Worm (Caenorhabditis elegans): Measurements from ENCODE around the gene C16B8.4.

The C16B8.4 gene

DNA sequence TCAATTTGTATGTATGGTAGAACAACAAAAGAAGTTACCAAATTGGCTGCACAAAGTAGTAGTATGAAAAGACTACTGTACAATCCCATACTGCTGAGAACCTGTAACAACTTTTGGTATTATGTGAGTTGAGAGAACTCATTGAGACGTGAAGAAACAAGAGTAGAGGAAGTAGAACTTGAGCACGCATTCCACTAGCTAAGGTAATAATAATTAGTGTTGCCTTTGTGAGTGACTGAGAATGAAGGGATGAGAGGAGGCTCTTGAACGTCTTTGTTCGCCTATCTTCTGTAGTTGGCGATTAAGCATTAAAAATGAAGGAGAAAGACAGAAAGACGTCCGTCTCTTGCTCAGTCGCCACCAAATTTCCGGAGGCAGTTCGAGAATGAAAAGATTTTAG is at the start of gene C16B8.4:
C16B8.4 (minus strand) TSS at position 101 of the 400 bp plus-strand sequence.
- TF ChIP-seq dao-5 (tag; optimal IDR thresholded peaks at IDR 0.05), result no peak
- TF ChIP-seq him-1 (tag; optimal IDR thresholded peaks at IDR 0.05), result no peak
- TF ChIP-seq W03F9.2 (tag; optimal IDR thresholded peaks at IDR 0.05), result no peak

DNA sequence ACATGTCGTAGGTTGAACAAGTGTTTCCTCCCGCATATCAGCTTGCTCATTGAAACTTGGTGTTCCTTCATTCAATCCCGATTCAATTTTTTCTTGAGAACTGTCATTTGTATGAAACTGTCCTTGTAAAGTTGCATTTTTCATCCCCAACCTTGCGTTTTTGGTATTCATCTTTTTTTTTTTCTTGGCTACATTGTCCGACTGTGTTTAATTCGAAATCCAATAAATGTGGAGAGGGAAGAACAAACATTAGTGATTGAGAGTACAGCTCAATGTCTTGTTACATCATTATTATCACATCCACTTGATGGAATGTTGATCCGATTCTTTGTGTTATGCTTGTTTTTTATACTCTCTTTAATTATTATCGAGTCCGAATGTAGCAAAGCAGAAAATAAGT is 48.5 kb upstream of the C16B8.4 start, which contains the start of gene acr-10:
acr-10 (plus strand) TSS at position 301 of the 400 bp plus-strand sequence.
- TF ChIP-seq him-1 (tag; optimal IDR thresholded peaks at IDR 0.05) (no peak), W03F9.2 (tag; optimal IDR thresholded peaks at IDR 0.05) (no peak), dao-5 (tag; optimal IDR thresholded peaks at IDR 0.05) (no peak)

DNA sequence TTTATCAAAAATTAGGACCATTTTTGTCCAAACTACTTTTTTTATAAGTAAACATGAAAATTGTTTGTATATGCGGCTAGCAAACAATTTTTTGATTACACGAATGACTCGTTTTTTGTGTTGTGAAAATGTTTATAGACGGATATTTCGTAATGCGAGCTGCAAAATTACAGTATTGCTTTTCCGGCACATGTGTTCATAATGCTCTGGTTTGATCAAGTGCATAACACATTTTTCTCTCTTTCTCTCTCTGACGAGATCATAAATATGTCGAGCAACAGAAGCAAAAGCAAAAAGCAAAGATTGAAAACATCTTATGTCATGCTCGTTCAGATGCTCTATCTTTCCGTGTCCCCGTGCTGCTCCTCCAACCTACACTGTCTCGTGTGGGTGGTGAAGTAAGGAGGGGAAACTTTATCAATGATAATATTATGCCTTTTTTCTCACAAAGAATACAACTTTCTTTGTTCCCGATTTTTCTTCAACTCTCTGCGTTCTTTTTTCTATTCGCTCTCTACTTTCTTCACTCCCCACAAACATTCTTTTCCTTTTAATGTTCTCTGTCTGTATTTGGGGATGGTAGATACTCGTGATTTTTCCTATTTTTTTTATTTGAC is 45.2 kb upstream of the C16B8.4 start:
- TF ChIP-seq him-1 (tag; optimal IDR thresholded peaks at IDR 0.05), result no peak
- no peak for TF ChIP-seq W03F9.2 (tag; optimal IDR thresholded peaks at IDR 0.05)
- TF ChIP-seq dao-5 (tag; optimal IDR thresholded peaks at IDR 0.05), result no peak

DNA sequence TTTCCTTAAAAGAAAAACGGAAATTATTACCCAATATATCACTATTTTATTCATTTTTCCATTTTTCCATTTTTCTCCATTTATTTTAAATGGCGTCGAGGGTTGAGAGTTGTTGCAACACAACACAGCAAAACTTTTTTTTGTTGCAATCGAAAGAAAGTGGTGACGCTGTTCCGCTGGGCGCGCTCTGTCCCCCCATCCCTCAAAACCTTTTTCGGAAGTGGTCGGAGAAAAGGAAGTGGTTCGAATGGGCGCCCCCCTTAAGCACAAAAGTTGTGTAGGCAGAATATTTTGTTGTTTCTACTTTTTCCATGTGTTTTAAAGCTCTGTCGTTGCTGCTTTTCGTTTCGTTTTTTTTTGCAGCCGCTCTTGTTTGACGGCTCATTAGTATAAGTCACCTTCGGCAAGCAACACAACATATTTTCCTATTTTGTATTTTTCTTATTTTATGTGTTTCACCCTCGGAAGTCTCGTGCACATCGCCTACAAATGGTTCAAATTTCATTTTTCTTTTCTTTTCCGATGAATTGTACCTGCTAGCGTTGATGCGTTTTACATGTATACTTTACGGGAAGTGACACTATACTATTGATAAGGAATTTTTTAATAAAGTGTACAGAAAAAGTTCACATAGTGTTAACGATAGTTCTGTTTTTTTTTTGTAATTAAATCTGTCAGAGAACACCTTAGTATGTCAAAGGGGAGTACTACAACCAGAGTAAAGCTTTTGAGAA is 44.3 kb upstream of the C16B8.4 start:
- no peak for TF ChIP-seq him-1 (tag; optimal IDR thresholded peaks at IDR 0.05)
- TF ChIP-seq dao-5 (tag; optimal IDR thresholded peaks at IDR 0.05), result no peak
- TF ChIP-seq W03F9.2 (tag; optimal IDR thresholded peaks at IDR 0.05), result no peak

DNA sequence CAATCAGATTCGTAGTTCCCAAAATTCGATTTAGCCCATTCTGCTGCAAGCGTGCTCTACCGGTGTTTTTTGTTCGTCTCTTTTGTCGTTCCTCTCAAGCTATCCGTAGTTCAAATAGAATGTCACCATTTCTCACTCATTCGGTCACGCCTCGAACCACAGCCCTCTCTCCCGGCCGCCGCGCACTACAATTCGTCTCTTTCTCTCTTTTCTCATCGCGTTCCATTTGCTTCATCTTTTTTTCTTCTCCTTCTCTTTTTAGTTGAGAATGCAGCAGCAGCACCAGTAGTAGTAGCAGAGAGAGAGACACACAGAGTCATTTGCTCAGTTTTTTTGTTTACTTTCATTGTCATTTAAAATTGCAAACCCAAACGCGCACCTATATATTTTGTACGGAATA is 42.7 kb upstream of the C16B8.4 start, which contains the start of gene hrg-1:
hrg-1 (minus strand) TSS at position 109 of the 400 bp plus-strand sequence.
- no peak for TF ChIP-seq dao-5 (tag; optimal IDR thresholded peaks at IDR 0.05)
- peak; percentile 65 for TF ChIP-seq W03F9.2 (tag; optimal IDR thresholded peaks at IDR 0.05)
- TF ChIP-seq him-1 (tag; optimal IDR thresholded peaks at IDR 0.05), result peak; percentile 34

DNA sequence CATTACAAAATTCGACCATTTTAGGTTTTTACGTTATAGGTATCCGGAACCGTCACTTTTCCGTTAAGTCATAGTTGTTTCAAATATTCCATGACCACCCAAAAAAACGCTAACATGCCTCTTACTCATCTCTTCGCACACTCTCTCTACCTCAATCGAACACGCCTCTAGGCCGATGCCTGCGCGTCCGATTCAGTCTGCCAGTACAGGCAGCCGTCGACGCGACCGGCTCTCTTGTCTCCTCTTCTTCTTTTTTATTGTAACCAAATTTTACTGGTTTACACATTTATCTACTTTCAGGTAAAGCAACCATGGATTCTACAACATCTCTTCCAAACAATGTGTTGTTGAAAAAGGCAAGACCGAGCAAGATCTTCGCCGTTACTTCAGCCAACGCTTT is 38.5 kb upstream of the C16B8.4 start, which contains the start of gene mop-25.1:
mop-25.1 (plus strand) TSS at position 301 of the 400 bp plus-strand sequence.
- TF ChIP-seq W03F9.2 (tag; optimal IDR thresholded peaks at IDR 0.05) (no peak), dao-5 (tag; optimal IDR thresholded peaks at IDR 0.05) (no peak), him-1 (tag; optimal IDR thresholded peaks at IDR 0.05) (no peak)

DNA sequence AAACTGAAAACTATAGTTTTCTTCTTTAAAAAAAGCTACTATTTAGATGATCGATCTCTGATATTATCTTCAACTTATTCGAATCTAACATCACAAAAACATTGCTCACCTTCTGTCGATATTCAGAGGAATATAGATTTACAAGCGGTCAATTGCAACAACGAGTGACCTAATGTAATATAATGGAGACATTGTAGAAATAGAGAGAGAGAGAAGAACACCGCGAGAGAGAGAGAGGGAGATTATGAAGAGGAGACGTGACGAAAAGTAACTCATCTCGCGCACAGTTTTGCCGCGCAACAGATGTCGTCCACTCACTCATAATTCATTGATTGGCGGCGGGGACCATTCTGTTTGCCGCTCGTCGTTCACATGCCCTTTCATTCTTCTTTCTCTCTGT is 36.9 kb upstream of the C16B8.4 start:
- TF ChIP-seq W03F9.2 (tag; optimal IDR thresholded peaks at IDR 0.05), result no peak
- no peak for TF ChIP-seq dao-5 (tag; optimal IDR thresholded peaks at IDR 0.05)
- TF ChIP-seq him-1 (tag; optimal IDR thresholded peaks at IDR 0.05), result no peak

DNA sequence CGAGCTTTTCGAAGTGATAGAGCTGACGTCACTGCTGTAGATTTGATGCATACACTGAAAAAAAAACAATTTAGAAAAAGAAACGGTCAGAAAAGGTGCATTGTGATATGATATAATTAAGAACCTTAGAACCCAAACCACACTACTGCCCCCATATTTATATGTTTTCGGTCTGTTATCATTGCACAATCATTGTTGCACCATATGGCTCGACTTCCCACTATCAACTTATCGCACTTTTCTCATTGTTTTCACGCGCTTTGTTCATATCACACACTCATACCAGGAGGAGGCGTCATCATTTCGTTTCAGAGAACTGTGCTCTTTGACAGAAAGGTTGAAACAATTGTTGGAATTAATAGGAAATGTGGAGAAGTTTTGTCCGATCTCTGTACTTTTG is 35.5 kb upstream of the C16B8.4 start:
- TF ChIP-seq him-1 (tag; optimal IDR thresholded peaks at IDR 0.05) (no peak), W03F9.2 (tag; optimal IDR thresholded peaks at IDR 0.05) (peak; percentile 32)

DNA sequence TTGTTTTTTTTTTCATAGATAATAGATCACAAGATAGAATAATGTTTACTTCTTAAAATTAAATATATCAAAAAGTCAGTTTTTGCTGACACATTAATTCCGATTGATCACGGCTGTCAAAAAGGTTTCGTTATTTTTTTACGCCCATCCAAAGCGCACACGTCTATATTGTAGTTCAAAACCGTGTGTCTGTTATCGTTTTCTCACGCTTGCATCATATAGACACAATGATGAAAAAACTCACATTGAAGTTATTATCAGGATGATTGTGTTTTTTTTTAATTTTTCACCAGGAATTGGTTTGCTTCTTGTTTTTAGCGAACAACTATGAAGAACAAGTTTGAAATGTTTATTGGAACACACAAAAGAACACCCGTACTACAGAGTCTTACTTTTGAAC is 34.3 kb upstream of the C16B8.4 start:
- TF ChIP-seq W03F9.2 (tag; optimal IDR thresholded peaks at IDR 0.05), result no peak
- TF ChIP-seq him-1 (tag; optimal IDR thresholded peaks at IDR 0.05), result no peak
- TF ChIP-seq dao-5 (tag; optimal IDR thresholded peaks at IDR 0.05), result no peak

DNA sequence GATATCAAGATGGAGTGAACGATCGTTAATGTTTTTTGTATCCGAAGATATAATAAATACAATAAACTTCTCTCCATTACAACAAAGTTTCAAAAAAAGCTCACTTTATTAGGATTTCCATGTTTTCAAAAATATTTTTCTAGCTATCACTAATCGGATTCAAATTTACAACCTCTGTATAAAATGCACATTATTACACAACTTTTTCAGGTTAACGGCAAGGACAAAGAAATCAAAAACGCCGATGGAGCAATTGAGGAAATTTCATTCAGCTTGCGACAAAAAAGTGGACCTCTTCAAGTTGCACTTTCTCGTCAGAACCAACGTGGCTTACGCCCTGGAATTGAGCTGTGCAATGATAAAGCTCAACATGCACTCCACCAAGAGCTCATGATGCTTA is 33.5 kb upstream of the C16B8.4 start:
- TF ChIP-seq W03F9.2 (tag; optimal IDR thresholded peaks at IDR 0.05), result no peak
- no peak for TF ChIP-seq dao-5 (tag; optimal IDR thresholded peaks at IDR 0.05)
- TF ChIP-seq him-1 (tag; optimal IDR thresholded peaks at IDR 0.05), result no peak

DNA sequence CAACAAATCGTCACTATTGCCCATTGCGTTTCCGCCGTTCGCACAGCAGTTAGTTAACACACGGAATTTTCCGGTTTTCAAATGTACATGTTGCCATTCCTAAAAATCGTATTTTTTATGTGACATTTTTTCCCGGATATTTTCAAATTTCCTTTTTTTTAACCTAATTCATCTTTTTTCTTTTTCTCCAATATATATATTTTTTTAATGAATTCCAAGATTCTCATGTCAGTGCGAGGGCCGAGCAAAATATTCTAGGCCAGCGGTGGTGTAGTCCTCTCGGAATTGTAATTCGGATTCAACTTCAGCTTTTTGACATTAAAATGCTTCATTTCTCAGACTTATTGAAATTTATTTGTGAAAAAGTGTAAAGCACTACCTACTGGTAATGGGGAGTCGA is 31.6 kb upstream of the C16B8.4 start, which contains the start of gene R02E12.4:
R02E12.4 (plus strand) TSS at position 301 of the 400 bp plus-strand sequence.
- TF ChIP-seq dao-5 (tag; optimal IDR thresholded peaks at IDR 0.05), result no peak

DNA sequence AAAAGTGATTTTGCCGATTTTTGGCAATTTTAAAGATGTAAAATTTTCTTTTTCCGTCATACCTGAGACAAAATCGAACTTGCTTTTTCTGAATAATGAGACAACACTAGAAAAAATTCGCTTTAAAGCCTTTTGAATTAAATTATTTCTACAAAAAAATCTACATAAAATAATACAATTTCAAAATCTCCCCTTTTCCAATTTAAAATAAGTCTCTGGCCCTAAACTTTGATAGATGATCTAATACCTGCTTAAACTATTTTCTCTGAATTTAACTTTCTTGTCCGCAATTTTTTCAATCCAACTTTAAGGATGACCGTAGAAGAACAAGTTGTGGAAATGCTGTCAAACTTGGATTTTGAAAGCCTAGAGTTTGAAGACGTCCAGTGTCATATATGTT is 29.8 kb upstream of the C16B8.4 start, which contains the start of gene R02E12.12:
R02E12.12 (plus strand) TSS at position 301 of the 400 bp plus-strand sequence.
- TF ChIP-seq him-1 (tag; optimal IDR thresholded peaks at IDR 0.05), result no peak
- TF ChIP-seq dao-5 (tag; optimal IDR thresholded peaks at IDR 0.05), result no peak
- no peak for TF ChIP-seq W03F9.2 (tag; optimal IDR thresholded peaks at IDR 0.05)

DNA sequence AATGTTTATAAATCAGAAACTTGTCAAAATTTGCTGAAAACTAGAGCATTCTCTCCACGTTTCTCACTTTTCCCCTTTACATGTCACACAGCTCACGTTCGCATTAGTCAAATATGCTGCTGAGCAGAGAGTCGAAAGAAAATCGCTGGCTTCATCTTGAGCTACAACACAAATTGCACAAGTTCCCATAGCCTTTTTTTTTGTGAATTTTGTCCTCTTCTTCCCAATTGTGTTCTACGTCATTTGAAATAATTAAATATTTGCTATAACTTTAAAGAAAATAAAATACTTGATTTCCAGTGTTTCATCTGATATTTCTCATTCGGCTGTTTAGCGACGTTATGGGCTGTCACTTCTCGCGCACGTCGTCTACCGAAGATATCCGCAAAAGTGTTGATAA is 23.6 kb upstream of the C16B8.4 start, which contains the start of gene R02E12.5:
R02E12.5 (plus strand) TSS at position 301 of the 400 bp plus-strand sequence.
- TF ChIP-seq dao-5 (tag; optimal IDR thresholded peaks at IDR 0.05), result no peak
- TF ChIP-seq W03F9.2 (tag; optimal IDR thresholded peaks at IDR 0.05), result no peak
- no peak for TF ChIP-seq him-1 (tag; optimal IDR thresholded peaks at IDR 0.05)

DNA sequence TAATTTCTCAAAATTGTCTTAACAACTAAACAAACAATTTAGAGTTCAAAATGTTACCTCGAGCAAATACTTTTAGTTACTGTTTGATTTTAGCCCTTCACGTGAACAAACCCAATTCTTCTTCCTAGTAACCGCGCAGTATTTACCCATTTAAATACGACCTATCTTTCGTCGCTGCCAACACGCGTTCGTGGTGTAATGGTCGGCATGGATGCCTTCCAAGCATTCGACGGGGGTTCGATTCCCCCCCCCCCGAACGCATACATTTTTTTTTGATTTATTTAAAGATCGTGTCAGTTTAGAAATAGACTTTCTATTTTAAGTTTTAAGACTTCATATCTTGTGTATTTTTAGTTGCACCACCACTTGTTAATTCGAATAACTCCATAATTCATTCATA is 21.0 kb upstream of the C16B8.4 start:
- TF ChIP-seq him-1 (tag; optimal IDR thresholded peaks at IDR 0.05) (no peak), W03F9.2 (tag; optimal IDR thresholded peaks at IDR 0.05) (no peak), dao-5 (tag; optimal IDR thresholded peaks at IDR 0.05) (no peak)
